Fruit fly (Drosophila melanogaster): ENCODE data around the gene Ncoa6.

Ncoa6 gene

DNA sequence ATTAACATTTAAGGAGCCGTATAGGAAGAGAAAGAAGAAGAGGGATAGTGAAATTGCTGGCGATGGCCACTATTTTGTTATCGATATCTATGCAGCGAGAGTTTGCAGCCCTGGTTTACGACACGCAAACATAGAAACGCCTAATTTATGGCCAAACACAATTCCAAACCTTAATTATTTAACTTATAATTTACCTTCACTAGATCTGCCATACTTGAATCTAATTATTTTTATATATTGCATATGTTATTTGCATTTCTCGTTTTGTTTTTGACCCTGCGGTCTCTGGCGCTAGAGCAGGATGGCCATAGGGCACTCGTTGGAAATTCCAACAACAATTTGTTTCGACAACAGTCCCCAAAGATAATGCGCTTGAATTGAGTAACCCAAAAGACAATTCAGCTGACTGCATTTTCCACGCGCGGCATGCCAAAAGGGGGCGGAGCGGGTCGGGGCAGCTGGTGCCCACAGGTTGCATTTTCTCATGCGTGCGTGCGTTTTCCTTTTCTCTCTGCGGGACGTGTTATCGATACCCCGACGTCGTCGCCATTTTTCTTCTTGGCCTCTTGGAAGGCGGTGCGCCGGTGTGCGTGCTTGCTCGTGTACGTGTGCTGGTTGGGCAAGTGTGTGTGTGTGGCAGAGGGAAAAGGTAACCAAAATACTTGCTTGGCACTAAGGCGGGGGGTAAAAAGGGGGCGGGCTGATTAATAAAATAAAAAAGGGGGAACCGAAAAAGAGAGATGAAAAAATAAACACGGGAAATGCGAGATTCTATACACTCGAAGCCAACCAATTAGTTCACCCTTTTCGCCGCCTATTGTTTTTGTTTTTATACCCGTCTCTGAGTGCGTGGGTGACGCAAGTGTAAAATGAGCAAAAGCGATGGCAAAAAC is 1.3 kb downstream of the Ncoa6 start:
- peak; percentile 85 for TF ChIP-seq YL-1 (GFP tag; optimal IDR thresholded peaks at IDR 0.05)
- peak; percentile 24 for TF ChIP-seq Dip3 (GFP tag; optimal IDR thresholded peaks at IDR 0.05)
- TF ChIP-seq CG13287 (GFP tag; IDR thresholded peaks at IDR 0.05; ENCODE audit: partially characterized antibody), result peak; percentile 77
- TF ChIP-seq sd (tag; optimal IDR thresholded peaks at IDR 0.05), result peak; percentile 68
- TF ChIP-seq CG7357 (GFP tag; IDR thresholded peaks at IDR 0.05), result peak; percentile 29; the same call in 1 of the 3 replicates
- peak; percentile 29 for TF ChIP-seq CoRest (tag; optimal IDR thresholded peaks at IDR 0.05)
- peak; percentile 46; the same call in 1 of the 2 replicates for TF ChIP-seq Doc2 (GFP tag; IDR thresholded peaks at IDR 0.05)
- peak; percentile 89 for TF ChIP-seq slbo (GFP tag; IDR thresholded peaks at IDR 0.05)
- no peak for TF ChIP-seq fd102C (GFP tag; optimal IDR thresholded peaks at IDR 0.05)
- TF ChIP-seq CG7372 (GFP tag; IDR thresholded peaks at IDR 0.05), result 0 out of 2 replicates have a peak, but pooled peaks have one; percentile 6
- no peak for TF ChIP-seq CG17612 (GFP tag; IDR thresholded peaks at IDR 0.05)
- peak; percentile 68 for TF ChIP-seq ttk (GFP tag; IDR thresholded peaks at IDR 0.05)
- TF ChIP-seq HLH54F (GFP tag; optimal IDR thresholded peaks at IDR 0.05), result peak; percentile 11
- peak; percentile 15 for TF ChIP-seq CG17829 (tag; optimal IDR thresholded peaks at IDR 0.05)
- no peak for TF ChIP-seq pb (GFP tag; optimal IDR thresholded peaks at IDR 0.05)
- no peak for TF ChIP-seq gro (GFP tag; optimal IDR thresholded peaks at IDR 0.05)
- no peak for TF ChIP-seq shn (GFP tag; optimal IDR thresholded peaks at IDR 0.05)
- TF ChIP-seq H15 (GFP tag; IDR thresholded peaks at IDR 0.05), result peak; percentile 75; the same call in 2 of the 3 replicates
- TF ChIP-seq knrl (GFP tag; IDR thresholded peaks at IDR 0.05; ENCODE audit: partially characterized antibody), result peak; percentile 76
- TF ChIP-seq sna (GFP tag; IDR thresholded peaks at IDR 0.05; ENCODE audit: partially characterized antibody), result peak; percentile 70
- no peak for TF ChIP-seq run (tag; optimal IDR thresholded peaks at IDR 0.05)
- peak; percentile 70 for TF ChIP-seq Taf1 (GFP tag; IDR thresholded peaks at IDR 0.05)
- peak; percentile 94 for TF ChIP-seq CG7928 (GFP tag; optimal IDR thresholded peaks at IDR 0.05)
- peak; percentile 35 for TF ChIP-seq CG10209 (GFP tag; optimal IDR thresholded peaks at IDR 0.05)
- no peak for TF ChIP-seq Hmx (GFP tag; optimal IDR thresholded peaks at IDR 0.05)
- TF ChIP-seq Adf1 (GFP tag; IDR thresholded peaks at IDR 0.05), result peak; percentile 58
- no peak for TF ChIP-seq tio (GFP tag; optimal IDR thresholded peaks at IDR 0.05)
- peak; percentile 48 for TF ChIP-seq CG7556 (GFP tag; optimal IDR thresholded peaks at IDR 0.05)
- 0 out of 3 replicates have a peak, but pooled peaks have one; percentile 17 for TF ChIP-seq CG2199 (GFP tag; IDR thresholded peaks at IDR 0.05)
- TF ChIP-seq CG11085 (GFP tag; IDR thresholded peaks at IDR 0.05), result peak; percentile 57; the same call in 1 of the 2 replicates
- TF ChIP-seq CG2129 (GFP tag; IDR thresholded peaks at IDR 0.05; ENCODE audit: partially characterized antibody), result peak; percentile 29; the same call in 1 of the 2 replicates
- peak; percentile 56 for TF ChIP-seq CG3847 (GFP tag; IDR thresholded peaks at IDR 0.05)
- peak; percentile 41; the same call in 1 of the 2 replicates for TF ChIP-seq Ada2b (GFP tag; IDR thresholded peaks at IDR 0.05)
- peak; percentile 49 for TF ChIP-seq MBD-R2 (GFP tag; IDR thresholded peaks at IDR 0.05)
- no peak for TF ChIP-seq HmgD (GFP tag; optimal IDR thresholded peaks at IDR 0.05)
- peak; percentile 73 for TF ChIP-seq CG14860 (GFP tag; IDR thresholded peaks at IDR 0.05; ENCODE audit: partially characterized antibody)
- TF ChIP-seq gce (GFP tag; IDR thresholded peaks at IDR 0.05), result no peak
- peak; percentile 97 for TF ChIP-seq phol (tag; optimal IDR thresholded peaks at IDR 0.05)
- peak; percentile 18 for TF ChIP-seq fu2 (GFP tag; optimal IDR thresholded peaks at IDR 0.05)
- peak; percentile 3 for TF ChIP-seq Abd-B (GFP tag; optimal IDR thresholded peaks at IDR 0.05)
- TF ChIP-seq pzg (GFP tag; optimal IDR thresholded peaks at IDR 0.05), result peak; percentile 34
- peak; percentile 20 for TF ChIP-seq kah (GFP tag; optimal IDR thresholded peaks at IDR 0.05)
- TF ChIP-seq CG11247 (GFP tag; IDR thresholded peaks at IDR 0.05), result 0 out of 2 replicates have a peak, but pooled peaks have one; percentile 46
- no peak for TF ChIP-seq CG10267 (tag; optimal IDR thresholded peaks at IDR 0.05)
- peak; percentile 77; the same call in 2 of the 3 replicates for TF ChIP-seq Dbx (GFP tag; IDR thresholded peaks at IDR 0.05)
- peak; percentile 60 for TF ChIP-seq sisA (GFP tag; IDR thresholded peaks at IDR 0.05)
- peak; percentile 31; the same call in 1 of the 3 replicates for TF ChIP-seq zfh1 (GFP tag; IDR thresholded peaks at IDR 0.05)
- peak; percentile 21 for TF ChIP-seq PHDP (tag; optimal IDR thresholded peaks at IDR 0.05)

Data from whole organism, embryonic.